Worm (Caenorhabditis elegans) whole organism, mixed stage, embryonic: ENCODE measurements around the gene daf-19.

Experiments used
- M03D4.4 ChIP-seq: sonication (generic microtip); optimal IDR thresholded peaks from 2 replicates; lab custom pipeline; 2017; ENCODE audit warnings: mild to moderate bottlenecking, missing genetic modification characterization, missing compliant biosample characterization
- bed-3 ChIP-seq: fragments of 200-800 bp; sonication (Bioruptor generic); optimal IDR thresholded peaks from 3 replicates; lab custom pipeline; 2018; ENCODE audit warnings: mild to moderate bottlenecking, missing genetic modification characterization, moderate library complexity, missing compliant biosample characterization
- blmp-1 ChIP-seq: fragments of 150-350 bp; optimal IDR thresholded peaks from 2 replicates; lab custom pipeline; 2014; ENCODE audit warnings: missing biosample characterization, missing genetic modification characterization
- ceh-39 ChIP-seq: fragments of 150-350 bp; optimal IDR thresholded peaks from 2 replicates; lab custom pipeline; 2014; ENCODE audit warnings: missing biosample characterization, missing genetic modification characterization
- ceh-43 ChIP-seq: fragments of 200-800 bp; sonication (Bioruptor generic); optimal IDR thresholded peaks from 2 replicates; lab custom pipeline; 2018; ENCODE audit warnings: mild to moderate bottlenecking, missing genetic modification characterization, moderate library complexity, missing compliant biosample characterization
- ceh-83 ChIP-seq: fragments of 200-800 bp; sonication (Bioruptor generic); optimal IDR thresholded peaks from 2 replicates; lab custom pipeline; 2018; ENCODE audit warnings: mild to moderate bottlenecking, missing genetic modification characterization, missing compliant biosample characterization
- ces-1 ChIP-seq: fragments of 150-350 bp; optimal IDR thresholded peaks from 2 replicates; lab custom pipeline; 2014; ENCODE audit warnings: missing biosample characterization, missing genetic modification reagents, missing genetic modification characterization
- cnd-1 ChIP-seq: fragments of 200-800 bp; sonication (Bioruptor generic); optimal IDR thresholded peaks from 2 replicates; lab custom pipeline; 2018; ENCODE audit warnings: mild to moderate bottlenecking, missing genetic modification characterization, missing compliant biosample characterization
- drap-1 ChIP-seq: fragments of 200-800 bp; sonication (Bioruptor generic); optimal IDR thresholded peaks from 3 replicates; lab custom pipeline; 2018; ENCODE audit warnings: mild to moderate bottlenecking, missing genetic modification characterization, missing compliant biosample characterization
- elt-1 ChIP-seq: sonication (generic microtip); optimal IDR thresholded peaks from 2 replicates; lab custom pipeline; 2017; ENCODE audit warnings: missing genetic modification characterization, mild to moderate bottlenecking, missing compliant biosample characterization, antibody characterized with exemption, moderate library complexity, borderline replicate concordance; ENCODE audit not compliant: insufficient read depth
- elt-3 ChIP-seq: fragments of 150-350 bp; optimal IDR thresholded peaks from 2 replicates; lab custom pipeline; 2014; ENCODE audit warnings: missing biosample characterization, missing genetic modification characterization
- flh-1 ChIP-seq: fragments of 200-800 bp; sonication (Bioruptor generic); optimal IDR thresholded peaks from 2 replicates; lab custom pipeline; 2018; ENCODE audit warnings: mild to moderate bottlenecking, missing genetic modification characterization, moderate library complexity, missing compliant biosample characterization
- ham-2 ChIP-seq: fragments of 200-800 bp; sonication (Bioruptor generic); optimal IDR thresholded peaks from 2 replicates; lab custom pipeline; 2018; ENCODE audit warnings: mild to moderate bottlenecking, missing genetic modification characterization, missing compliant biosample characterization
- lin-13 ChIP-seq: fragments of 150-350 bp; optimal IDR thresholded peaks from 2 replicates; lab custom pipeline; 2014; ENCODE audit warnings: missing biosample characterization, missing genetic modification characterization
- lin-32 ChIP-seq: fragments of 200-800 bp; sonication (Bioruptor generic); optimal IDR thresholded peaks from 2 replicates; lab custom pipeline; 2018; ENCODE audit warnings: mild to moderate bottlenecking, missing genetic modification characterization, missing compliant biosample characterization
- mab-5 ChIP-seq: fragments of 150-350 bp; optimal IDR thresholded peaks from 2 replicates; lab custom pipeline; 2014; ENCODE audit warnings: missing biosample characterization, missing genetic modification characterization
- mep-1 ChIP-seq: fragments of 150-350 bp; optimal IDR thresholded peaks from 2 replicates; lab custom pipeline; 2017; ENCODE audit warnings: missing biosample characterization, missing genetic modification reagents, missing genetic modification characterization, inconsistent platforms
- mls-2 ChIP-seq: sonication (generic microtip); optimal IDR thresholded peaks from 2 replicates; lab custom pipeline; 2016; ENCODE audit warnings: mild to moderate bottlenecking, missing genetic modification characterization, moderate library complexity, missing compliant biosample characterization
- nhr-2 ChIP-seq: fragments of 150-350 bp; optimal IDR thresholded peaks from 2 replicates; lab custom pipeline; 2014; ENCODE audit warnings: missing biosample characterization, missing genetic modification characterization
- nhr-237 ChIP-seq: fragments of 150-350 bp; optimal IDR thresholded peaks from 2 replicates; lab custom pipeline; 2014; ENCODE audit warnings: missing biosample characterization, missing genetic modification characterization
- nhr-28 ChIP-seq: fragments of 150-350 bp; optimal IDR thresholded peaks from 2 replicates; lab custom pipeline; 2014; ENCODE audit warnings: missing biosample characterization, missing genetic modification characterization
- nhr-76 ChIP-seq: sonication (generic microtip); optimal IDR thresholded peaks from 2 replicates; lab custom pipeline; 2017; ENCODE audit warnings: missing biosample characterization, missing genetic modification characterization
- pha-4 ChIP-seq: fragments of 150-350 bp; optimal IDR thresholded peaks from 2 replicates; lab custom pipeline; 2018; ENCODE audit warnings: missing biosample characterization, missing genetic modification reagents, missing genetic modification characterization
- sem-2 ChIP-seq: fragments of 200-800 bp; sonication (Bioruptor generic); optimal IDR thresholded peaks from 2 replicates; lab custom pipeline; 2018; ENCODE audit warnings: mild to moderate bottlenecking, missing genetic modification characterization, missing compliant biosample characterization
- snpc-4 ChIP-seq: fragments of 150-350 bp; optimal IDR thresholded peaks from 2 replicates; lab custom pipeline; 2014; ENCODE audit warnings: missing biosample characterization, missing genetic modification characterization
- sptf-1 ChIP-seq: sonication (generic microtip); optimal IDR thresholded peaks from 2 replicates; lab custom pipeline; 2017; ENCODE audit warnings: mild to moderate bottlenecking, missing genetic modification characterization, moderate library complexity, missing compliant biosample characterization
- tbx-8 ChIP-seq: fragments of 200-800 bp; sonication (Bioruptor generic); optimal IDR thresholded peaks from 2 replicates; lab custom pipeline; 2018; ENCODE audit warnings: mild to moderate bottlenecking, missing genetic modification characterization, moderate library complexity, missing compliant biosample characterization
- unc-120 ChIP-seq: sonication (generic microtip); optimal IDR thresholded peaks from 2 replicates; lab custom pipeline; 2017; ENCODE audit warnings: missing genetic modification characterization, missing compliant biosample characterization; ENCODE audit not compliant: poor library complexity, severe bottlenecking
- unc-39 ChIP-seq: fragments of 150-350 bp; optimal IDR thresholded peaks from 2 replicates; lab custom pipeline; 2014; ENCODE audit warnings: missing biosample characterization, missing genetic modification characterization
- unc-62 ChIP-seq: fragments of 150-350 bp; optimal IDR thresholded peaks from 2 replicates; lab custom pipeline; 2014; ENCODE audit warnings: missing biosample characterization, missing genetic modification reagents, missing genetic modification characterization
- zip-8 ChIP-seq: fragments of 150-350 bp; optimal IDR thresholded peaks from 2 replicates; lab custom pipeline; 2014; ENCODE audit warnings: missing biosample characterization, missing genetic modification characterization
- ztf-11 ChIP-seq: fragments of 150-350 bp; optimal IDR thresholded peaks from 2 replicates; lab custom pipeline; 2014; ENCODE audit warnings: missing biosample characterization, missing genetic modification characterization

daf-19 gene

DNA sequence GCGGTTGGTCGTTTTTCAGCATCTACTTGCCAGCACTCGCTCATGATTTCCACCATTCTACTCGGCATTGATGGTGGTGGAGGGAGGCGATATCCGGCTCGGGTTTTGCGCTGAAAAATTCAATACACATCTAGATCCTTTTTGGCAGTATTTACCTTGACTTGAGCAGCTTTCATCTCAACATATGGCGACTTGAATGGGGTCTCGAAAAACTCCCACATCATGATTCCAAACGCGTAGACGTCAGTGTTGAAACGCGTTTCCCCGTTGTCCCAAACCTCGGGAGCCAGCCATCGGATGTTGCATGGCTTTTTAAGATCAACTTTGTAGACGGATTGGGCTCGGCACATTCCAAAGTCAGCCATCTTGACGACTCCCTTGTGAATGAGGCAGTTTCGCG, 29.3 kb upstream of the daf-19 start:
- no peak for TF ChIP-seq unc-120 (tag; lab: Kevin White, UChicago)
- TF ChIP-seq elt-3 (tag; lab: Kevin White, UChicago): no peak
- no peak for TF ChIP-seq nhr-28 (tag; lab: Kevin White, UChicago)
- no peak for TF ChIP-seq unc-39 (tag; lab: Kevin White, UChicago)
- TF ChIP-seq ceh-39 (tag; lab: Kevin White, UChicago): no peak
- TF ChIP-seq mls-2 (tag; lab: Kevin White, UChicago): no peak
- TF ChIP-seq unc-62 (GFP tag; lab: Kevin White, UChicago): no peak
- TF ChIP-seq ceh-43 (GFP tag; lab: Kevin White, UChicago): no peak
- TF ChIP-seq cnd-1: no peak
- TF ChIP-seq mab-5 (tag; lab: Kevin White, UChicago): no peak

ce11 chrII:10197091-10197675, 28.0 kb upstream of the daf-19 start, which contains the start of gene R05H5.3:
Gene R05H5.3, plus strand, starts transcription at chrII:10197625.
- no peak for TF ChIP-seq mep-1 (tag; lab: Kevin White, UChicago)
- TF ChIP-seq nhr-2 (tag; lab: Kevin White, UChicago): no peak
- TF ChIP-seq cnd-1: no peak
- TF ChIP-seq unc-39 (tag; lab: Kevin White, UChicago): no peak
- TF ChIP-seq zip-8 (tag; lab: Kevin White, UChicago): no peak
- no peak for TF ChIP-seq ceh-43 (GFP tag; lab: Kevin White, UChicago)
- no peak for TF ChIP-seq M03D4.4 (tag; lab: Kevin White, UChicago)
- no peak for TF ChIP-seq mab-5 (tag; lab: Kevin White, UChicago)
- TF ChIP-seq snpc-4 (tag; lab: Kevin White, UChicago): no peak
- TF ChIP-seq ceh-39 (tag; lab: Kevin White, UChicago): no peak
- TF ChIP-seq ztf-11 (tag; lab: Kevin White, UChicago): no peak
- TF ChIP-seq blmp-1: no peak
- TF ChIP-seq unc-120 (tag; lab: Kevin White, UChicago): no peak
- no peak for TF ChIP-seq ceh-83 (GFP tag; lab: Kevin White, UChicago)
- TF ChIP-seq lin-13: no peak
- TF ChIP-seq bed-3 (GFP tag; lab: Kevin White, UChicago): no peak
- TF ChIP-seq drap-1 (GFP tag; lab: Kevin White, UChicago): no peak
- no peak for TF ChIP-seq sem-2 (GFP tag; lab: Kevin White, UChicago)
- no peak for TF ChIP-seq tbx-8
- TF ChIP-seq sptf-1 (tag; lab: Kevin White, UChicago): no peak

DNA sequence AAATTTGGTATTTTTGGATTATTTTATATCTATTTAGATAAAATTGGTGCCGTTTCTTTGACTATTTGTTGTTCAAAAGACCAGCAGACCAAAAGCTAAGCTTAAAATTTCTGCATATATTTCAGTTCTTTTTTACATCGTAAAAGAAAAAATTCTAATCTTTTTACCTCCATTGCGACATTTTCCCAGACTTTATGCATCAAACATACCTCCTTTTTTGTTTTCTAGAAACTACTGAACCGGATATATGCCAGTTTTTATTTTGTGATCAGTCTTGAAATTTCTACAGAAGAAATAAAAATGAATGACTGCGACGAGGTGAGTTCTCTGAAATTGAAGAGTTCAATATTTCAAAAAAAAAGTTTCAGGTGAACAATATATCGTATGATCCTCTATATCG, 25.5 kb upstream of the daf-19 start, which contains the start of gene srb-6:
srb-6 (plus strand) TSS at position 301 of the 400 bp plus-strand sequence.
- no peak for TF ChIP-seq lin-13
- TF ChIP-seq mab-5 (tag; lab: Kevin White, UChicago): no peak
- TF ChIP-seq nhr-237 (tag; lab: Kevin White, UChicago): no peak
- no peak for TF ChIP-seq ceh-43 (GFP tag; lab: Kevin White, UChicago)
- no peak for TF ChIP-seq bed-3 (GFP tag; lab: Kevin White, UChicago)
- no peak for TF ChIP-seq mep-1 (tag; lab: Kevin White, UChicago)
- no peak for TF ChIP-seq ceh-83 (GFP tag; lab: Kevin White, UChicago)
- TF ChIP-seq lin-32 (GFP tag; lab: Kevin White, UChicago): no peak
- no peak for TF ChIP-seq nhr-76 (tag; lab: Kevin White, UChicago)
- no peak for TF ChIP-seq elt-1 (tag; lab: Kevin White, UChicago)
- TF ChIP-seq zip-8 (tag; lab: Kevin White, UChicago): no peak
- no peak for TF ChIP-seq ztf-11 (tag; lab: Kevin White, UChicago)
- no peak for TF ChIP-seq ces-1
- no peak for TF ChIP-seq tbx-8
- no peak for TF ChIP-seq blmp-1
- TF ChIP-seq pha-4: no peak
- no peak for TF ChIP-seq drap-1 (GFP tag; lab: Kevin White, UChicago)
- no peak for TF ChIP-seq unc-62 (GFP tag; lab: Kevin White, UChicago)

ce11 chrII:10192207-10192606, 23.1 kb upstream of the daf-19 start, which contains the start of gene R05H5.7:
Gene R05H5.7, plus strand, starts transcription at chrII:10192507.
- TF ChIP-seq ceh-43 (GFP tag; lab: Kevin White, UChicago): no peak
- TF ChIP-seq nhr-2 (tag; lab: Kevin White, UChicago): no peak
- TF ChIP-seq ceh-39 (tag; lab: Kevin White, UChicago): no peak
- no peak for TF ChIP-seq ham-2
- TF ChIP-seq mls-2 (tag; lab: Kevin White, UChicago): no peak
- TF ChIP-seq flh-1: no peak
- no peak for TF ChIP-seq mab-5 (tag; lab: Kevin White, UChicago)
